Worm (Caenorhabditis elegans) whole organism, L4/young adult: Measurements from ENCODE around the gene K12H4.2.

ENCODE experiments used
- W03F9.2 ChIP-seq: fragments of 150-350 bp; optimal IDR thresholded peaks from 2 replicates; lab custom pipeline; 2014; ENCODE audit warnings: missing biosample characterization, missing genetic modification characterization
- dao-5 ChIP-seq: sonication (generic microtip); optimal IDR thresholded peaks from 2 replicates; lab custom pipeline; 2016; ENCODE audit warnings: missing genotype, missing genetic modification characterization, moderate library complexity, missing compliant biosample characterization
- him-1 ChIP-seq: sonication (generic microtip); optimal IDR thresholded peaks from 2 replicates; lab custom pipeline; 2016; ENCODE audit warnings: missing genotype, missing genetic modification reagents, missing genetic modification characterization, missing compliant biosample characterization

DNA sequence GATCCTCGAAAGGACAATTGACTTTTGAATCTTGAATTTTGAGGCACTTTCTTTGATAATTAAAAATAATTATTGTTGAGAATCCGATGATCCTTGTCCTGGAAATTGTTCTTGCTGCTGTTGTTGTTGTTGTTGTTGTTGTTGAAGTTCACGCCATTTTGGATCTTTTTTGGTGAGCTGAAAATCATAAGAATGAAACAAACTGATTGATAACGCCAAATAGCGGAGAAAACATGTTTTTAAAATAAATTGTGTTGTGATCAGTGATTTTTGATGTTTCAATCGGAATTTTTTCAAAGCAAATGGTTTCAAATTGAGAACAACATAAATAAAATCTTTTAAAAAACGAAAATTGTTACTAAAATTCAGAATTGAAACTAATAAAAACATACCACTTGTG lies 30.5 kb upstream of the K12H4.2 start:
- TF ChIP-seq him-1 (tag; lab: Kevin White, UChicago) (no peak), dao-5 (tag; lab: Kevin White, UChicago) (no peak), W03F9.2 (tag; lab: Kevin White, UChicago) (no peak)
